Worm (Caenorhabditis elegans) whole organism, early embryonic: ENCODE results near the gene cebp-1.

Experiments used
- B0310.2 ChIP-seq: sonication (generic microtip); optimal IDR thresholded peaks from 2 replicates; lab custom pipeline; 2016; ENCODE audit warnings: mild to moderate bottlenecking, missing genetic modification characterization, missing compliant biosample characterization
- F13C5.2 ChIP-seq: sonication (generic microtip); optimal IDR thresholded peaks from 2 replicates; lab custom pipeline; 2017; ENCODE audit warnings: mild to moderate bottlenecking, missing genetic modification characterization, inconsistent platforms, missing compliant biosample characterization
- aly-1 ChIP-seq: sonication (generic microtip); optimal IDR thresholded peaks from 2 replicates; lab custom pipeline; 2016; ENCODE audit warnings: missing genetic modification characterization, missing compliant biosample characterization
- ama-1 ChIP-seq: fragments of 150-350 bp; optimal IDR thresholded peaks from 2 replicates; lab custom pipeline; 2014
- ceh-13 ChIP-seq: fragments of 200-800 bp; sonication (Bioruptor generic); optimal IDR thresholded peaks from 2 replicates; lab custom pipeline; 2018; ENCODE audit warnings: mild to moderate bottlenecking, missing genetic modification characterization, missing compliant biosample characterization
- ceh-36 ChIP-seq: sonication (generic microtip); optimal IDR thresholded peaks from 2 replicates; lab custom pipeline; 2016; ENCODE audit warnings: missing genetic modification characterization, inconsistent platforms, missing compliant biosample characterization
- ets-7 ChIP-seq: sonication (generic microtip); optimal IDR thresholded peaks from 2 replicates; lab custom pipeline; 2016; ENCODE audit warnings: missing genotype, missing genetic modification characterization, missing compliant biosample characterization
- flt-1 ChIP-seq: fragments of 200-800 bp; sonication (Bioruptor generic); IDR thresholded peaks from 2 replicates; pipeline ENCODE4 v1.3.6; 2022; ENCODE audit warnings: missing genetic modification characterization, missing compliant biosample characterization
- hmbx-1 ChIP-seq: sonication (generic microtip); optimal IDR thresholded peaks from 2 replicates; lab custom pipeline; 2016; ENCODE audit warnings: mild to moderate bottlenecking, missing genetic modification characterization, missing compliant biosample characterization
- hmg-4 ChIP-seq: fragments of 200-800 bp; sonication (Bioruptor generic); optimal IDR thresholded peaks from 2 replicates; lab custom pipeline; 2018; ENCODE audit warnings: mild to moderate bottlenecking, missing genetic modification characterization, missing compliant biosample characterization
- hnd-1 ChIP-seq: sonication (generic microtip); optimal IDR thresholded peaks from 2 replicates; lab custom pipeline; 2016; ENCODE audit warnings: missing genetic modification characterization, missing compliant biosample characterization
- pes-1 ChIP-seq: fragments of 200-800 bp; sonication (Bioruptor generic); IDR thresholded peaks from 2 replicates; pipeline ENCODE4 v1.3.6; 2022; ENCODE audit warnings: missing genetic modification reagents, missing genetic modification characterization, missing compliant biosample characterization
- scrt-1 ChIP-seq: fragments of 200-800 bp; sonication (Bioruptor generic); IDR thresholded peaks from 2 replicates; pipeline ENCODE4 v1.3.6; 2022; ENCODE audit warnings: missing genetic modification characterization, missing compliant biosample characterization
- sea-1 ChIP-seq: fragments of 200-800 bp; sonication (Bioruptor generic); conservative IDR thresholded peaks from 2 replicates; pipeline ENCODE4 v1.3.6; 2022; ENCODE audit warnings: missing genetic modification characterization, missing compliant biosample characterization
- tbx-11 ChIP-seq: fragments of 200-800 bp; sonication (Bioruptor generic); IDR thresholded peaks from 2 replicates; pipeline ENCODE4 v1.3.6; 2022; ENCODE audit warnings: missing genetic modification characterization, missing compliant biosample characterization
- tbx-37 ChIP-seq: fragments of 200-800 bp; sonication (Bioruptor generic); conservative IDR thresholded peaks from 2 replicates; pipeline ENCODE4 v1.3.6; 2022; ENCODE audit warnings: missing genetic modification reagents, missing genetic modification characterization, missing compliant biosample characterization
- tra-4 ChIP-seq: sonication (generic microtip); optimal IDR thresholded peaks from 2 replicates; lab custom pipeline; 2017; ENCODE audit warnings: missing genetic modification characterization, missing compliant biosample characterization

cebp-1 gene

DNA sequence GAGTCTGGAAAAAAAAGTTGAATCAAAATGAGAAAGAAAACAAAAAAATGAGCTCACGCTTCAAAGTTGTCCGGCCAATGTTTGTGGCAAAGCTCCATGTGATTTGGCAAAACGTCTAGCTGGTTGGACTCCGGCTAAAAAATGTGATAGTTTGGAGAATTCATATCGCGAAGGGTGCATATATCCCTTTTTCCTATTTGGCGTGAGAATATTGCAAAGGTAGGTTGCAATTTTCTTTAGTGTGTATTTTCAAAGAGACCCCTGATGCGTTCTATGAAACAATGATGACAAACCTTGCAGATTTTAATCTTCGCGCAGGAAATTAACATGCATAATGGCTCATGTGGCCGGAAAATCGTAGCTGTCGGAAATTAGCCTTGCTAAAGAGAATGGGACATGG, 38.5 kb upstream of the cebp-1 start:
- TF ChIP-seq pes-1 (GFP tag; lab: Robert Waterston, UW) (no peak), ets-7 (tag; lab: Kevin White, UChicago) (no peak), hmbx-1 (tag; lab: Kevin White, UChicago) (no peak), hnd-1 (tag; lab: Kevin White, UChicago) (no peak), aly-1 (no peak)

ce11 chrX:1491036-1491435, 37.4 kb upstream of the cebp-1 start:
- TF ChIP-seq hmg-4 (GFP tag; lab: Kevin White, UChicago) (no peak), ets-7 (tag; lab: Kevin White, UChicago) (no peak), sea-1 (GFP tag; lab: Robert Waterston, UW) (no peak), tra-4 (no peak), B0310.2 (no peak), pes-1 (GFP tag; lab: Robert Waterston, UW) (no peak), aly-1 (no peak), scrt-1 (GFP tag; lab: Robert Waterston, UW) (no peak), ceh-13 (GFP tag; lab: Kevin White, UChicago) (no peak)

DNA sequence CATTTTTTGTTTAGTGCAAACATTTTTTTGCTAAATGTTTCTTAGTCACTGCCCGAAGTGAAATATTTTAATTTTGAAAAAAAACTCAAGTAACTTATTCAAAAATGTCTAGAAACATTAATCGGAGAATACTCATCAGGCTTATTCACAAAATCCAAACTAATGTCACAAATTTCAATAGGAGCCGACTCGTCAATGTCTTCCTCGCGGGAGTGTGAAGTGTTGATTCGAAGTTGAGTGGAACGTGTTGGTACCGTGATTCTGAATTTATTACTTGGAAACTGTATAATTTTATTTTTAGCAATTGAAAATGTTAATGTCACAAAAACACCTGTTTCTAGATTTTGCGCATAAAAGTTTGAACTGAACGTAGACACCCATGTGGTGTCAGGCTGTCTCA, 35.9 kb upstream of the cebp-1 start:
- TF ChIP-seq ama-1 (no peak), F13C5.2 (no peak), flt-1 (no peak), tbx-37 (GFP tag; lab: Robert Waterston, UW) (no peak), aly-1 (no peak)

ce11 chrX:1488775-1489174, 35.1 kb upstream of the cebp-1 start:
- no peak for TF ChIP-seq tra-4
- TF ChIP-seq B0310.2, result no peak
- TF ChIP-seq tbx-11 (GFP tag; lab: Robert Waterston, UW), result no peak
- TF ChIP-seq ets-7 (tag; lab: Kevin White, UChicago), result no peak
- no peak for TF ChIP-seq tbx-37 (GFP tag; lab: Robert Waterston, UW)
- no peak for TF ChIP-seq aly-1
- TF ChIP-seq ceh-13 (GFP tag; lab: Kevin White, UChicago), result no peak
- no peak for TF ChIP-seq hmg-4 (GFP tag; lab: Kevin White, UChicago)
- TF ChIP-seq hmbx-1 (tag; lab: Kevin White, UChicago), result no peak
- TF ChIP-seq F13C5.2, result no peak
- TF ChIP-seq sea-1 (GFP tag; lab: Robert Waterston, UW), result no peak
- no peak for TF ChIP-seq scrt-1 (GFP tag; lab: Robert Waterston, UW)
- no peak for TF ChIP-seq ceh-36
- no peak for TF ChIP-seq ama-1
- no peak for TF ChIP-seq flt-1

- no peak for TF ChIP-seq hnd-1 (tag; lab: Kevin White, UChicago)
- no peak for TF ChIP-seq tbx-37 (GFP tag; lab: Robert Waterston, UW)
- TF ChIP-seq B0310.2, result no peak
- TF ChIP-seq F13C5.2, result no peak
- no peak for TF ChIP-seq hmbx-1 (tag; lab: Kevin White, UChicago)
- TF ChIP-seq ceh-36, result no peak
- no peak for TF ChIP-seq ets-7 (tag; lab: Kevin White, UChicago)
- no peak for TF ChIP-seq flt-1
- no peak for TF ChIP-seq sea-1 (GFP tag; lab: Robert Waterston, UW)
- no peak for TF ChIP-seq scrt-1 (GFP tag; lab: Robert Waterston, UW)
- TF ChIP-seq tbx-11 (GFP tag; lab: Robert Waterston, UW), result no peak
Observed at ce11 chrX:1487096-1487495, 33.4 kb upstream of the cebp-1 start.

DNA sequence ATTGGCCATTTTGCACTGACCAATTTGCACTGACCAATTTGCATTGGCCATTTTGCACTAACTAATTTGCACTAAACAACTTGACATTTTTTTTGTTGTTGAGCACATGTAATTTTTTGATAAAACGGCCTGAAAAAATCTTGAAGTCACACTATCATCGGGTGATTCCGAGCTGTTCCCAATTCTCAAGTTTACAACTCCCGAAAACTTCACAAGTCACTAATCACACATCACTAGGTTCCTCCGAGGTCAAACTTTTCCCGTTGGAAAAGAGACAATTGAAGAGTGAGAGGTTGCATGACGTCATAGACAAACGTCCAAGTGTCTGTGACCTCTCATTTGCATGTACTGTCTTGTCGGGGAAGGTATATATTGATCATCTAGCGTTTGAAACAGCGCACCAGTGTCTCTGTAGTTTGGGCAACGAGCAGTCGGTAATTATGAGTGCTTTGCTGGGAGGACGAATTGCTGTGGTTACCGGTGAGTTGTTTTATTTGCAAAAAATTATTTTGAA, 32.5 kb upstream of the cebp-1 start, which contains the start of the genes D1005.10 and dhs-25:
Gene D1005.10 (minus strand): TSS at position 51 of the 514 bp plus-strand sequence.
Gene dhs-25 (plus strand): TSS at position 398 of the 514 bp plus-strand sequence.
- TF ChIP-seq tbx-37 (GFP tag; lab: Robert Waterston, UW) (no peak), scrt-1 (GFP tag; lab: Robert Waterston, UW) (no peak), ets-7 (tag; lab: Kevin White, UChicago) (no peak), flt-1 (no peak), ama-1 (no peak), tbx-11 (GFP tag; lab: Robert Waterston, UW) (no peak)

DNA sequence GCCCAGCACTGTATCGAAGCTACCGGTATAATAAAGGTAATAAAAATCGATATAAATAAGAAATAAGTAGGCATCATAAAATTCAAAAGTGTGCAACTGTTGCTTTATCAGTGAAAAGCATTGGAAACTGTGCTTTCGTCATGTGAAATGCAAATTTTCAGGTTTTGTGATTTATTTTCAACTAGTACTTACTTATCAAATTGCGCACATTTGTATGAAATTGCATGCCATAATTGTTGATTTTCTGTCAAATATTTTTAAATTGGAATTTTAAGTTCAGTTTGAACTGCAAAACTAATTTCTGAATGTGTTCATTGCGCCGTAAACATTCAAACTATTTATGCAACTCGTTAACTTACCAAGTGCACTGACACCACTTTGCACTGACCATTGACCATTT, 32.0 kb upstream of the cebp-1 start, which contains the start of gene D1005.4:
Gene D1005.4 (minus strand): TSS at position 101 of the 400 bp plus-strand sequence.
- TF ChIP-seq flt-1, result no peak
- no peak for TF ChIP-seq F13C5.2
- TF ChIP-seq tbx-37 (GFP tag; lab: Robert Waterston, UW), result no peak
- TF ChIP-seq hnd-1 (tag; lab: Kevin White, UChicago), result no peak

- TF ChIP-seq tra-4, result no peak
- no peak for TF ChIP-seq ets-7 (tag; lab: Kevin White, UChicago)
- no peak for TF ChIP-seq ceh-13 (GFP tag; lab: Kevin White, UChicago)
Observed at ce11 chrX:1483229-1483628, 29.6 kb upstream of the cebp-1 start.

- TF ChIP-seq pes-1 (GFP tag; lab: Robert Waterston, UW), result no peak
- no peak for TF ChIP-seq hnd-1 (tag; lab: Kevin White, UChicago)
- TF ChIP-seq ceh-13 (GFP tag; lab: Kevin White, UChicago), result no peak
- no peak for TF ChIP-seq sea-1 (GFP tag; lab: Robert Waterston, UW)
- TF ChIP-seq hmbx-1 (tag; lab: Kevin White, UChicago), result no peak
- TF ChIP-seq ceh-36, result no peak
- no peak for TF ChIP-seq ama-1
- no peak for TF ChIP-seq tbx-37 (GFP tag; lab: Robert Waterston, UW)
Observed at ce11 chrX:1480564-1480963, 26.9 kb upstream of the cebp-1 start.
